Fruit fly (Drosophila melanogaster): ENCODE data around the gene CG34180.

dm6 chr2L:6070656-6071231, 10.4 kb downstream of the CG34180 start, which contains the start of the genes CG9154 and Kr-h2:
- TF ChIP-seq CG6854 (GFP tag; optimal IDR thresholded peaks at IDR 0.05), result peak; percentile 21
- no peak for TF ChIP-seq ss (GFP tag; optimal IDR thresholded peaks at IDR 0.05)
- TF ChIP-seq OdsH (GFP tag; optimal IDR thresholded peaks at IDR 0.05), result no peak
- TF ChIP-seq Eip78C (GFP tag), result peak; percentile 66
- peak; percentile 80 for TF ChIP-seq svp (GFP tag)
- peak; percentile 45 for TF ChIP-seq CG34406 (GFP tag; optimal IDR thresholded peaks at IDR 0.05)
- TF ChIP-seq CG6163 (GFP tag; IDR thresholded peaks at IDR 0.05), result 0 out of 3 replicates have a peak, but pooled peaks have one; percentile 26
